Worm (Caenorhabditis elegans) whole organism, young adult: ENCODE results near the gene dhs-16.

Source experiments
- F23B12.7 ChIP-seq: sonication (generic microtip); optimal IDR thresholded peaks from 2 replicates; lab custom pipeline; 2017; ENCODE audit warnings: missing genetic modification characterization, mild to moderate bottlenecking, missing compliant biosample characterization, antibody characterized with exemption, moderate library complexity; ENCODE audit not compliant: insufficient read depth
- T26A5.8 ChIP-seq: sonication (generic microtip); optimal IDR thresholded peaks from 2 replicates; lab custom pipeline; 2016; ENCODE audit warnings: missing genetic modification characterization, missing compliant biosample characterization
- Y56A3A.18 ChIP-seq: fragments of 200-800 bp; sonication (Bioruptor generic); IDR thresholded peaks from 2 replicates; pipeline ENCODE4 v1.3.6; 2022; ENCODE audit warnings: missing genetic modification reagents, missing genetic modification characterization, missing compliant biosample characterization
- ama-1 ChIP-seq, 3 experiments: fragments of 150-350 bp in 1 of 3; sonication (generic microtip) in 2 of 3; optimal IDR thresholded peaks; 2 replicates each; lab custom pipeline; 2014 to 2018; ENCODE audit warnings: missing biosample characterization in 2 of 3, missing genetic modification characterization in 2 of 3, missing genetic modification reagents in 2 of 3
- cebp-2 ChIP-seq: fragments of 200-800 bp; sonication (Bioruptor generic); IDR thresholded peaks from 2 replicates; pipeline ENCODE4 v1.3.6; 2022; ENCODE audit warnings: missing genetic modification characterization, missing compliant biosample characterization
- chd-7 ChIP-seq: sonication (generic microtip); optimal IDR thresholded peaks from 2 replicates; lab custom pipeline; 2016; ENCODE audit warnings: mild to moderate bottlenecking, missing genetic modification characterization, moderate library complexity, missing compliant biosample characterization
- hmg-1.2 ChIP-seq: fragments of 200-800 bp; sonication (Bioruptor generic); IDR thresholded peaks from 2 replicates; pipeline ENCODE4 v1.3.6; 2022; ENCODE audit warnings: missing genetic modification reagents, missing genetic modification characterization, missing compliant biosample characterization
- lin-26 ChIP-seq: fragments of 200-800 bp; sonication (Bioruptor generic); IDR thresholded peaks from 2 replicates; pipeline ENCODE4 v1.3.6; 2022; ENCODE audit warnings: missing genetic modification reagents, missing genetic modification characterization, missing compliant biosample characterization
- lir-1 ChIP-seq: fragments of 200-800 bp; sonication (Bioruptor generic); conservative IDR thresholded peaks from 2 replicates; pipeline ENCODE4 v1.3.6; 2022; ENCODE audit warnings: missing genetic modification reagents, missing genetic modification characterization, missing compliant biosample characterization
- snpc-4 ChIP-seq, 5 experiments: fragments of 150-350 bp in 1 of 5; sonication (generic microtip) in 4 of 5; optimal IDR thresholded peaks; 2 replicates each; lab custom pipeline; 2014 to 2018; ENCODE audit warnings: missing genetic modification characterization in 5 of 5, missing biosample characterization in 3 of 5, antibody characterized with exemption in 2 of 5, mild to moderate bottlenecking in 2 of 5, missing compliant biosample characterization in 2 of 5, missing genotype in 2 of 5, moderate library complexity in 2 of 5, missing genetic modification reagents in 1 of 5
- unc-130 ChIP-seq: sonication (generic microtip); optimal IDR thresholded peaks from 2 replicates; lab custom pipeline; 2016; ENCODE audit warnings: missing genetic modification reagents, missing genetic modification characterization, missing compliant biosample characterization
- xnd-1 ChIP-seq: sonication (generic microtip); optimal IDR thresholded peaks from 2 replicates; lab custom pipeline; 2016; ENCODE audit warnings: missing genotype, missing genetic modification reagents, missing genetic modification characterization, missing compliant biosample characterization

DNA sequence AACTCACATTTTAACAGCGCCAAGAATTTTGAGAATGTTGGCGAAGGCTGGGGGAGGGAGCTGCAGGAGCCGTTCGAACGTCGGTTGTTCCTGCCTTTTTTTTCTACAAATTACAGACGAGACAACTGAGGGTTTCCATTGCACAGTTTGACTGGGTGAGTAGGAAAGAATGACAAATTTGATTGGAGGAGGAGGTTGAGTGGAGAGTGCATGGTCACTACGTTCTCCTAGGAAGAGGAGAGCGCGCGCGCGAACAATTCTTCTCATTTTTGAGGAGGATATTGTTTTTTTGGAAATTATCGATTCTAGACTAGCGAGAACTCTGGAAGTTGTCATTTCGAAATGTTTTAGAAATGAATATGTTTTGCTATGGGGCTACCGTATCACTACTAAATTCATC, 51.2 kb downstream of the dhs-16 start, which contains the start of gene dhs-17:
- TF ChIP-seq lir-1 (GFP tag; lab: Robert Waterston, UW) = no peak
- TF ChIP-seq T26A5.8 (tag; lab: Kevin White, UChicago) = no peak
- TF ChIP-seq chd-7 = no peak
- TF ChIP-seq Y56A3A.18 (GFP tag; lab: Robert Waterston, UW) = no peak
- TF ChIP-seq xnd-1 (tag; lab: Kevin White, UChicago) = no peak
- no peak for TF ChIP-seq cebp-2 (GFP tag; lab: Robert Waterston, UW)
- no peak for TF ChIP-seq hmg-1.2 (GFP tag; lab: Robert Waterston, UW)
- no peak for TF ChIP-seq snpc-4 (GFP tag; optimal IDR thresholded peaks at IDR 0.05; lab: Kevin White, UChicago)
- no peak for TF ChIP-seq snpc-4 (tag; optimal IDR thresholded peaks at IDR 0.05; lab: Kevin White, UChicago)
- no peak for TF ChIP-seq lin-26 (GFP tag; lab: Robert Waterston, UW)
- TF ChIP-seq unc-130 (GFP tag; lab: Kevin White, UChicago) = no peak
- no peak for TF ChIP-seq F23B12.7 (tag; lab: Kevin White, UChicago)
- TF ChIP-seq ama-1 (optimal IDR thresholded peaks at IDR 0.05; lab: Kevin White, UChicago) = no peak
- TF ChIP-seq ama-1 (GFP tag; optimal IDR thresholded peaks at IDR 0.05; lab: Kevin White, UChicago) = no peak
